Worm (Caenorhabditis elegans) whole organism, young adult: ENCODE data around the gene F21D5.3.

Source experiments
- F55B11.4 ChIP-seq: sonication (generic microtip); optimal IDR thresholded peaks from 2 replicates; lab custom pipeline; 2016; ENCODE audit warnings: missing compliant biosample characterization, missing genetic modification characterization, borderline replicate concordance; ENCODE audit not compliant: insufficient read depth
- F57A8.1 ChIP-seq: fragments of 200-800 bp; sonication (Bioruptor generic); optimal IDR thresholded peaks from 2 replicates; lab custom pipeline; 2018; ENCODE audit warnings: mild to moderate bottlenecking, missing genetic modification characterization, moderate library complexity, missing compliant biosample characterization
- Y53G8AR.9 ChIP-seq: fragments of 200-800 bp; sonication (Bioruptor generic); conservative IDR thresholded peaks from 2 replicates; pipeline ENCODE4 v1.3.6; 2022; ENCODE audit warnings: missing genetic modification reagents, missing genetic modification characterization, missing compliant biosample characterization
- ama-1 ChIP-seq, 3 experiments: fragments of 150-350 bp in 1 of 3; sonication (generic microtip) in 2 of 3; optimal IDR thresholded peaks; 2 replicates each; lab custom pipeline; 2014 to 2018; ENCODE audit warnings: missing biosample characterization in 2 of 3, missing genetic modification characterization in 2 of 3, missing genetic modification reagents in 2 of 3
- athp-1 ChIP-seq: sonication (generic microtip); optimal IDR thresholded peaks from 2 replicates; lab custom pipeline; 2017; ENCODE audit warnings: mild to moderate bottlenecking, missing genetic modification characterization, missing compliant biosample characterization
- ceh-27 ChIP-seq: fragments of 200-800 bp; sonication (Bioruptor generic); optimal IDR thresholded peaks from 2 replicates; lab custom pipeline; 2018; ENCODE audit warnings: mild to moderate bottlenecking, missing genetic modification characterization, moderate library complexity, missing compliant biosample characterization
- him-1 ChIP-seq: sonication (generic microtip); optimal IDR thresholded peaks from 2 replicates; lab custom pipeline; 2016; ENCODE audit warnings: missing genotype, missing genetic modification reagents, missing genetic modification characterization, missing compliant biosample characterization
- nfya-1 ChIP-seq: sonication (generic microtip); optimal IDR thresholded peaks from 2 replicates; lab custom pipeline; 2017; ENCODE audit warnings: antibody characterized with exemption, missing compliant biosample characterization, missing genetic modification characterization, borderline replicate concordance; ENCODE audit not compliant: insufficient read depth
- pbrm-1 ChIP-seq: fragments of 200-800 bp; sonication (Bioruptor generic); IDR thresholded peaks from 2 replicates; pipeline ENCODE4 v1.3.6; 2022; ENCODE audit warnings: missing genetic modification reagents, missing genetic modification characterization, missing compliant biosample characterization
- snpc-4 ChIP-seq, 5 experiments: fragments of 150-350 bp in 1 of 5; sonication (generic microtip) in 4 of 5; optimal IDR thresholded peaks; 2 replicates each; lab custom pipeline; 2014 to 2018; ENCODE audit warnings: missing genetic modification characterization in 5 of 5, missing biosample characterization in 3 of 5, antibody characterized with exemption in 2 of 5, mild to moderate bottlenecking in 2 of 5, missing compliant biosample characterization in 2 of 5, missing genotype in 2 of 5, moderate library complexity in 2 of 5, missing genetic modification reagents in 1 of 5
- unc-62 ChIP-seq: fragments of 150-350 bp; optimal IDR thresholded peaks from 2 replicates; lab custom pipeline; 2014; ENCODE audit warnings: missing biosample characterization, missing genetic modification reagents, missing genetic modification characterization

DNA sequence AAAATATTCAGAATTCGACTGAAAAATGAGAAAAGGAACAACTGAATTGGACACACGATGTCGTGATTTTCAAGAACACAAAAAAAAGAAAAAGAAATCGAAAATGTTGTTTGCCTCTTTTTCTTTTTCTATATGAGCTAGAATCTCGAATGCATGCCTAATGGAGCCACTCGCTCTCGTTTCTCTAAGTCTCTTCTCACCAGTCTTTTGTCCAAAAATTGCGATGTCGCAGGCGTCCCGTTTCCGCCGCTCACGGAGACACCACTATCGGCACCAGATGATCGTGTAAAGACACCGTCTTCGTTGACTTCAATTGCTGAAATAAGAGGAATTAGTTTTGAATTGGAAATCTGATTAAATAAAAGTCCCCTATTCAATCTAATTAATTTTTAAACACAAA, 28.0 kb downstream of the F21D5.3 start:
- no peak for TF ChIP-seq pbrm-1
- no peak for TF ChIP-seq unc-62 (GFP tag; lab: Kevin White, UChicago)
- TF ChIP-seq ceh-27 (GFP tag; lab: Kevin White, UChicago): no peak
- TF ChIP-seq F57A8.1 (GFP tag; lab: Kevin White, UChicago): no peak
- no peak for TF ChIP-seq him-1 (tag; lab: Kevin White, UChicago)
- TF ChIP-seq snpc-4 (GFP tag; optimal IDR thresholded peaks at IDR 0.05; lab: Kevin White, UChicago): no peak
- no peak for TF ChIP-seq snpc-4 (tag; optimal IDR thresholded peaks at IDR 0.05; lab: Kevin White, UChicago)
- TF ChIP-seq F55B11.4 (tag; lab: Kevin White, UChicago): no peak
- TF ChIP-seq athp-1 (tag; lab: Kevin White, UChicago): no peak
- TF ChIP-seq Y53G8AR.9 (GFP tag; lab: Robert Waterston, UW): no peak
- no peak for TF ChIP-seq nfya-1 (tag; lab: Kevin White, UChicago)
- TF ChIP-seq ama-1 (optimal IDR thresholded peaks at IDR 0.05; lab: Kevin White, UChicago): no peak
- TF ChIP-seq ama-1 (GFP tag; optimal IDR thresholded peaks at IDR 0.05; lab: Kevin White, UChicago): no peak
